Worm (Caenorhabditis elegans): ENCODE measurements around the gene fbxa-126.

ce11 chrIV:14326694-14327298 lies 5.2 kb upstream of the fbxa-126 start:
- no peak for TF ChIP-seq nhr-25 (tag; optimal IDR thresholded peaks at IDR 0.05)
- peak in 1 of 2 experiments; percentile 40 for TF ChIP-seq lsy-2 (tag; optimal IDR thresholded peaks at IDR 0.05)
- TF ChIP-seq aly-2 (tag; optimal IDR thresholded peaks at IDR 0.05): no peak
- TF ChIP-seq fos-1 (tag; optimal IDR thresholded peaks at IDR 0.05): peak; percentile 73

All from whole organism, L2 larva.